Worm (Caenorhabditis elegans): Measurements from ENCODE around the gene dop-3.

Gene dop-3

ce11 chrX:6530046-6530445 lies 39.5 kb downstream of the dop-3 start, which contains the start of gene ceh-60 (continued):
- TF ChIP-seq B0336.3 (GFP tag; IDR thresholded peaks at IDR 0.05) = no peak

ce11 chrX:6522634-6523070 lies 46.9 kb downstream of the dop-3 start:
- TF ChIP-seq hmg-1.2 (GFP tag; IDR thresholded peaks at IDR 0.05) = peak; percentile 35; the same call in 1 of the 2 replicates
- TF ChIP-seq mel-28 (tag; optimal IDR thresholded peaks at IDR 0.05; ENCODE audit: borderline replicate concordance) = no peak
- no peak for TF ChIP-seq bed-1 (GFP tag; IDR thresholded peaks at IDR 0.05)
- TF ChIP-seq lin-35 (GFP tag; optimal IDR thresholded peaks at IDR 0.05) = no peak
- no peak for TF ChIP-seq ztf-6 (GFP tag; IDR thresholded peaks at IDR 0.05)
- TF ChIP-seq ceh-79 (tag; optimal IDR thresholded peaks at IDR 0.05) = no peak
- TF ChIP-seq C17E4.6 (GFP tag; IDR thresholded peaks at IDR 0.05) = peak; percentile 19; the same call in 1 of the 2 replicates
- 0 out of 2 replicates have a peak, but pooled peaks have one; percentile 24 for TF ChIP-seq sea-2 (GFP tag; IDR thresholded peaks at IDR 0.05)
- TF ChIP-seq T07F8.4 (tag; optimal IDR thresholded peaks at IDR 0.05) = no peak
- no peak for TF ChIP-seq efl-1 (GFP tag; optimal IDR thresholded peaks at IDR 0.05)
- no peak for TF ChIP-seq lsl-1 (GFP tag; optimal IDR thresholded peaks at IDR 0.05)
- TF ChIP-seq let-607 (tag; optimal IDR thresholded peaks at IDR 0.05) = peak; percentile 51 to 59
- TF ChIP-seq ceh-100 (GFP tag; IDR thresholded peaks at IDR 0.05) = no peak
- no peak for TF ChIP-seq ztf-25 (GFP tag; IDR thresholded peaks at IDR 0.05)
- TF ChIP-seq pha-4 (tag; optimal IDR thresholded peaks at IDR 0.05) = peak; percentile 8
- TF ChIP-seq sptf-2 (GFP tag; optimal IDR thresholded peaks at IDR 0.05) = no peak
- peak; percentile 78; the same call in 1 of the 2 replicates for TF ChIP-seq Y95B8A.8 (GFP tag; IDR thresholded peaks at IDR 0.05)
- no peak for TF ChIP-seq hlh-26 (GFP tag; conservative IDR thresholded peaks at IDR 0.05)
- no peak for TF ChIP-seq snpc-4 (GFP tag; optimal IDR thresholded peaks at IDR 0.05)
- no peak for TF ChIP-seq snpc-4 (tag; optimal IDR thresholded peaks at IDR 0.05)
- TF ChIP-seq ekl-4 (GFP tag; IDR thresholded peaks at IDR 0.05) = peak; percentile 71
- TF ChIP-seq nhr-90 (tag; optimal IDR thresholded peaks at IDR 0.05) = peak; percentile 85
- TF ChIP-seq tlf-1 (GFP tag; optimal IDR thresholded peaks at IDR 0.05) = peak; percentile 69
- TF ChIP-seq D2030.7 (GFP tag; IDR thresholded peaks at IDR 0.05) = no peak
- TF ChIP-seq tbx-9 (tag; optimal IDR thresholded peaks at IDR 0.05; ENCODE audit: borderline replicate concordance) = no peak
- TF ChIP-seq aptf-2 (GFP tag; conservative IDR thresholded peaks at IDR 0.05) = no peak
- TF ChIP-seq nfya-2 (GFP tag; IDR thresholded peaks at IDR 0.05) = 0 out of 2 replicates have a peak, but pooled peaks have one; percentile 57
- no peak for TF ChIP-seq F57C9.4 (tag; optimal IDR thresholded peaks at IDR 0.05)
- TF ChIP-seq Y53G8AR.9 (GFP tag; conservative IDR thresholded peaks at IDR 0.05) = peak; percentile 92
- TF ChIP-seq Y56A3A.18 (GFP tag; IDR thresholded peaks at IDR 0.05) = peak; percentile 84
- TF ChIP-seq attf-6 (GFP tag; IDR thresholded peaks at IDR 0.05) = no peak
- TF ChIP-seq mcd-1 (GFP tag; IDR thresholded peaks at IDR 0.05) = no peak; the same call in 1 of the 2 replicates
- no peak for TF ChIP-seq hrde-1 (tag; optimal IDR thresholded peaks at IDR 0.05; ENCODE audit: borderline replicate concordance)
- no peak for TF ChIP-seq nhr-179 (tag; optimal IDR thresholded peaks at IDR 0.05)
- no peak for TF ChIP-seq F52B5.7 (tag; optimal IDR thresholded peaks at IDR 0.05)
- peak; percentile 69 for TF ChIP-seq repo-1 (tag; optimal IDR thresholded peaks at IDR 0.05)
- peak; percentile 92 for TF ChIP-seq nhr-80 (tag; optimal IDR thresholded peaks at IDR 0.05)
- TF ChIP-seq egl-18 (GFP tag; IDR thresholded peaks at IDR 0.05) = no peak
- no peak for TF ChIP-seq egrh-3 (GFP tag; IDR thresholded peaks at IDR 0.05)
- no peak for TF ChIP-seq F22D6.2 (tag; optimal IDR thresholded peaks at IDR 0.05)
- no peak for TF ChIP-seq him-1 (tag; optimal IDR thresholded peaks at IDR 0.05)
- peak; percentile 36; the same call in 1 of the 2 replicates for TF ChIP-seq hsf-1 (GFP tag; IDR thresholded peaks at IDR 0.05)
- TF ChIP-seq mxl-1 (tag; optimal IDR thresholded peaks at IDR 0.05) = no peak
- no peak for TF ChIP-seq die-1 (tag; optimal IDR thresholded peaks at IDR 0.05)
- TF ChIP-seq tbp1 (GFP tag; optimal IDR thresholded peaks at IDR 0.05) = no peak
- TF ChIP-seq nhr-120 (GFP tag; IDR thresholded peaks at IDR 0.05) = no peak
